Fruit fly (Drosophila melanogaster): Measurements from ENCODE around the gene CG42467.

The CG42467 gene

DNA sequence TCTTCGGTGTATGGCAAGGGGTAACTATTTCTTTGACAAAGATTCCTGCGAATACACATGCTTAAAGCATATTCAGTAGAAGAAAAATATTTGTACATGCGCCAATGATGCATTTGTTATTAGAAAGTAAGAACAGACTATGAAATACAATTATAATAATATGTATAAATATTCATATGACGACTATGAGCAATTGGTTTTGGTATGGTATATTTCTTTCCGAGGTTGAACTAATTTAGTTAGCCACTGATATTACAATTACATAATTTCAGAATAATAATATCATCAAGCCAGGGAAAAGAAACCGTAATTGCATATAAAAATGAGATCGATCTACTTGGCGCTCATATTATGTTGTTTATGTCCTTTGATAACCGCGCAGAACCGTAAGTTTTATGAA, 436 bp downstream of the CG42467 start, which contains the start of gene CG43145:
Gene CG43145 (plus strand): TSS at position 301 of the 400 bp plus-strand sequence.
- TF ChIP-seq Sin3A (optimal IDR thresholded peaks at IDR 0.05) = no peak
- no peak for TF ChIP-seq psq (optimal IDR thresholded peaks at IDR 0.05)
- TF ChIP-seq h (optimal IDR thresholded peaks at IDR 0.05) = no peak
- TF ChIP-seq Myc (optimal IDR thresholded peaks at IDR 0.05) = no peak
- TF ChIP-seq ttk (optimal IDR thresholded peaks at IDR 0.05) = no peak
- TF ChIP-seq insv (optimal IDR thresholded peaks at IDR 0.05) = no peak

DNA sequence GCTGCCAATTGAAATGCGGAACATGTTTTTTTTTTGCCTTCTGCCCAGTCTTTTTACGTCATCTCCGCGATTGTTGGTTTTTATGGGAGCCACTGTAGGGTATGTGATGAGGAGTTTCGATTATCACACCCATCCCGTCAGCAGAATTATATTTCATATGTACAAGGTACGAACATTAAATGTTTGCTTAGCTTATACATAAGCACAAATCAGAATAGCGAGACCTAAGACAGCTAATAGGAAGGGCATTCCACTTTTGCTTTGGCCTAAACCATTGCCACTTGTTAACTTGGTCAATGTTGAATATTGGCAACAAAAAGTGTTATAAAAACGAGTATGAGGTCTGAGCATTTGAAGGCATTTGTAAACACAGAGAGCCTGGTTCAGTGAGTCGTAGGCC, 2.2 kb downstream of the CG42467 start, which contains the start of gene CG2816:
Gene CG2816 (plus strand): TSS at position 400 of the 400 bp plus-strand sequence.
- TF ChIP-seq insv (optimal IDR thresholded peaks at IDR 0.05) (no peak), ttk (optimal IDR thresholded peaks at IDR 0.05) (no peak), psq (optimal IDR thresholded peaks at IDR 0.05) (no peak), h (optimal IDR thresholded peaks at IDR 0.05) (no peak), Sin3A (optimal IDR thresholded peaks at IDR 0.05) (no peak), Myc (optimal IDR thresholded peaks at IDR 0.05) (no peak)

DNA sequence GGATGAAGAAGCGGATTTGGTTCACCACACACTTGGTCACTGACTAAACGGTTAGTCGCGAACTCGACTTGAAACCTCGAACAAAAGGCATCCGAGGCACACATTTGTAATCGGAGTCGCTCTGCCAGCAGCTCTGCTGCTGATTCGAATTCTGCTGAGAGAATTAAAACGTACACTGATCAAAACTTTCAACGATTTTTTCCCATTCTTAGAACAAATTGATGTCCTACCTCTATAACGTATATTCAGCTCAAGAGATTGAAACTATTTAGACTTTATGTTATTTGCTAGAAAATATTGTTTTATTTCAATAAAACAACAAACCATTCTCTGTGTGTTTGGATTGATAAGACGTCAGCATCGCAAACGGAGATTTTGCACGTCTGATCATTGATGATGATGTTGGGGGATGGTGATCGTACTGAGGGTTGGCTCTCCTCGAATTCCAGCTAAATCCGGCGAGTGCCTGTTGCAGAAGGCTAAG, 4.4 kb downstream of the CG42467 start, which contains the start of gene CG31778:
Gene CG31778 (minus strand): TSS at position 51 of the 484 bp plus-strand sequence.
- no peak for TF ChIP-seq insv (optimal IDR thresholded peaks at IDR 0.05)
- no peak for TF ChIP-seq Myc (optimal IDR thresholded peaks at IDR 0.05)
- TF ChIP-seq psq (optimal IDR thresholded peaks at IDR 0.05) = no peak
- no peak for TF ChIP-seq ttk (optimal IDR thresholded peaks at IDR 0.05)
- TF ChIP-seq h (optimal IDR thresholded peaks at IDR 0.05) = no peak
- TF ChIP-seq Sin3A (optimal IDR thresholded peaks at IDR 0.05) = no peak

DNA sequence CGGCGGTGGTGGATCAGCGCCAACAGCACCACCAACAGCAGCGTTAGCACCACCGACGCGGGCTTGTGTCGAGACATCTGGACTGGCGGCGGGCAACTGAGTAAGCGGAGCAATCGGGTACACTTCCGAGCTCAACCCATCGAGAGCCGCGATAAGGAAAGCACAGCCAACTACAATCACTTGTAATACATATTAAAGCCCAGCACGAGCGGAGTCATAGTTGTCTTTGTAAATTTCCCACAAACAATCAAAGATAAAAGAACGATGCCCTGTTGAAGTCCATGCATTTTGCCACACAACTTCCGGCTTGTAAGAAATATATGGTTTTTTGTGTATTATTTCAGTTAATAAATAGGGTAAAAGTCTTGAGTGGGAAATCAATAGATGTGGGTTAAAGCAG, 5.9 kb downstream of the CG42467 start, which contains the start of gene CG31777:
Gene CG31777 (minus strand): TSS at position 101 of the 400 bp plus-strand sequence.
- TF ChIP-seq h (optimal IDR thresholded peaks at IDR 0.05) (no peak), Sin3A (optimal IDR thresholded peaks at IDR 0.05) (no peak), ttk (optimal IDR thresholded peaks at IDR 0.05) (no peak), insv (optimal IDR thresholded peaks at IDR 0.05) (no peak), Myc (optimal IDR thresholded peaks at IDR 0.05) (no peak), psq (optimal IDR thresholded peaks at IDR 0.05) (no peak)

DNA sequence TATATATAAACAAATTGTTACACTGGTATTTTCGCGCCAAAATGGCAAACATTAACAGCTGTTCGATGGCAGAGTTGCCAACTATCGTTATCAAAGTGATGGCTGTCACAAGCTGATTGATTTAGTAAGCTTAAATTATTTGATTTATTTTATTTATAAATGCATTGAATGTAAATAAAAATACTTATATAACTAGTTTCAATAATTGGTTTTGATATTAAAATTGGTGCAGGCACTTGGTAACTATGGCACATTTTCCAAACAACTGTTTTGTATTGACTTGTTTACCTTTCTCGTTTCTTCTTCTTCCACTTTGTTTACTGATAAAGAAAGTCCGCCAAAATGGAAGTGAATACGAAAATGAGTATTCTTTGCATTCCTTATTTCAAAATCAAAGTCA, 10.6 kb downstream of the CG42467 start, which contains the start of gene cutlet:
Gene cutlet (minus strand): TSS at position 84 of the 400 bp plus-strand sequence.
- TF ChIP-seq insv (optimal IDR thresholded peaks at IDR 0.05) (no peak), psq (optimal IDR thresholded peaks at IDR 0.05) (no peak), h (optimal IDR thresholded peaks at IDR 0.05) (no peak), Myc (optimal IDR thresholded peaks at IDR 0.05) (no peak), Sin3A (optimal IDR thresholded peaks at IDR 0.05) (no peak), ttk (optimal IDR thresholded peaks at IDR 0.05) (no peak)

DNA sequence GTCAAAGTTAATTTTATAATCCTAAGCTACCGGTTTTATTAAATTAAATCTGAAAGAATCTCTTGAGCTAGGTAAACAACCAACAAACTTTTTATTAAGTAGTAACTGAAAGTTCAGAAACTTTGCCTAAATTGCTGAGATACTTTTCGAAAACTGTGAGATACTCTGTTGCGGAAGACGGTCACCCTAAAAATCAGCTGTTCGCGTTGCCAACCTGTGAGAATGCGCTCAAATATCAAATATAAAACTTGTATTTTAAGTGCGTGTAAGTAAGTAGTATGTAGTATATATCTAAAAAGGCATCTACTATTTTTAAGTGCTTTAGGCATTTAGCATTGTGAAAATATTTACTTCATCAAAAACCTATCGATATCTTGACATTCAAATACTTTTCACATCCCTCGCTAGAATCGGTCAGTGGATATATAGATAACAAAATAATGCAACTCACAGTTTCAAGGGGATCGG, 11.9 kb downstream of the CG42467 start, which contains the start of the genes CG31955 and CG2818:
Gene CG31955 (minus strand): TSS at position 157 of the 468 bp plus-strand sequence.
Gene CG2818 (plus strand): TSS at position 412 of the 468 bp plus-strand sequence.
- no peak for TF ChIP-seq psq (optimal IDR thresholded peaks at IDR 0.05)
- TF ChIP-seq ttk (optimal IDR thresholded peaks at IDR 0.05) = no peak
- no peak for TF ChIP-seq Myc (optimal IDR thresholded peaks at IDR 0.05)
- TF ChIP-seq insv (optimal IDR thresholded peaks at IDR 0.05) = no peak
- no peak for TF ChIP-seq h (optimal IDR thresholded peaks at IDR 0.05)
- no peak for TF ChIP-seq Sin3A (optimal IDR thresholded peaks at IDR 0.05)

DNA sequence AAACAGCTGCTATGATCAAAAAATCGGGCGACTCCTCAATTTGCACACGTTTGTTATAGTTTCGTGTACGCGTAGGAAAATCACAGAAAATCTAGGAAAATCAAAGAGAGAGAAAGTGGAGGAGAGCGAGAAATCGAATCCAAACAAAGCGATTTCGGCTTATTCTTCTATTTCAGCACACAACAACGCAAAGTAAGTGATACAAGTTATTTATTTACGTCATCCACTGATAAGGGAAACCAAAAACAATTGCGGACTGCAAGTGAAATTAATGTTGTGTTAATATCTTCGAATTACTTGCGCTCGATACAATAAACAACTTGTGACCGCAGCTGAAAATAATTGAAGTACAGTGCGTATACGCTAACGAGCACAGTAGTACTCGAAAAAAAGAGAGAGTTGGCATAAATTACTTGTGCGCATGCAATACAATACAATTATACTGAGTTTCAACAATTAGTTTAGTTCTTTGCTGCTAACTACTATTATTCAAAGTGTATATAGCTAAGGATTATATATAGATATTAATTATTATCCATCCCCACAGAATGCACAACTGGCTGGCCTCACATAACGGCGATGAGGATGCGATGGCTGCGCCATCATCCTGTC, 12.6 kb downstream of the CG42467 start:
- TF ChIP-seq h (optimal IDR thresholded peaks at IDR 0.05) = no peak
- TF ChIP-seq insv (optimal IDR thresholded peaks at IDR 0.05) = no peak
- no peak for TF ChIP-seq Sin3A (optimal IDR thresholded peaks at IDR 0.05)
- TF ChIP-seq ttk (optimal IDR thresholded peaks at IDR 0.05) = no peak
- TF ChIP-seq Myc (optimal IDR thresholded peaks at IDR 0.05) = no peak
- TF ChIP-seq psq (optimal IDR thresholded peaks at IDR 0.05) = no peak

DNA sequence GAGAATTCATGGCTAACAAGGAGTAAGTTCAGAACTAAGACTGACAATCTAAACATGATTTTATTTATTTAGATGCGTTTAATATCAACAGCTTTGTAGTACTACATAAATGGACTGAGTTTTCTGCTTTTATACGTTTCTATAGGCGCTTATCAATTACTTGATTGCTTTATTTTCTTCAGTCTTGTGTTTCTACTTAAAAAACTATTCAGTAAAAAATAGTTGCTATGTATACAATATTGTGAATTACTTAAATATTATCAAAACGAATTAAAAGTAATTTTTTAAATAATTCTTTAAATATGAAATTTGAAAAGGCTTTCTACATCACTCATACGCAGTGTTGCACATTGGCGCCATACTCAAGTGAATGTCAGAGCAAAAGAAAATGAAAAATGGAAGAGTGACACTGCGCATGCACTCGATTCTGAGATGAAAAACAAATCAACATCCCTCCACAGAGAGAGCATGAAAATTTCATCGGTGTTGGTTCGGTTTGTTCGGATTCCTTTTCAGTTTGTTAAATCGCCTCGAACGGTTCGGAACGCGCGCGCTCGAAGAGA, 16.7 kb downstream of the CG42467 start, which contains the start of the genes lectin-24A and Shaw:
Gene lectin-24A (minus strand): TSS at position 101 of the 563 bp plus-strand sequence.
Gene Shaw (plus strand): TSS at position 513 of the 563 bp plus-strand sequence.
- TF ChIP-seq Sin3A (optimal IDR thresholded peaks at IDR 0.05) (no peak), h (optimal IDR thresholded peaks at IDR 0.05) (no peak), ttk (optimal IDR thresholded peaks at IDR 0.05) (no peak)

DNA sequence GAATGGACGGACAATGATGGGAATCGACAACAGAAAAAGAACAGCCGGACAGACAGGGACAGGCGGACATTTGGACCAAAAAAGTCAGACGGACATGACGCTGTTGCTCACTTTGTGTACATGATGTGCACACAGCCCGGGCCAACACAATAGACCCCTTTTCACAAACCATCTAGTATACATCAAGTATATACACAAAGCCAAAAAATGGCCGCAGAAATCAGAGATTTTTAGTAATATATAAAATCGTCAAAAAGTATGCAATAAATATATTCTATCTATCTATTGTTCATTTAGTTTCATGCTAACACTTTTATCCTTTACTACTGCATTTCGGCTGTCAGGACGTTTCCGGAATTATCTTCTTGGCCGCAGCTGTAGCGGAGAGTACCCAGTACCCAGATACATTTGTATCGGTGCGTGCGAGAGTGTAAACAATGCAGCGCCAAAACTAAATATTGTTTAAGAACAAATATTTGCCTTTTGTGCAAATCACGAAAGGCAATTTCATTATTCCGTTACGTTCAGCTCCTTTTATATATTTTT, 18.4 kb downstream of the CG42467 start:
- TF ChIP-seq ttk (optimal IDR thresholded peaks at IDR 0.05) (no peak), Sin3A (optimal IDR thresholded peaks at IDR 0.05) (no peak), psq (optimal IDR thresholded peaks at IDR 0.05) (no peak)

DNA sequence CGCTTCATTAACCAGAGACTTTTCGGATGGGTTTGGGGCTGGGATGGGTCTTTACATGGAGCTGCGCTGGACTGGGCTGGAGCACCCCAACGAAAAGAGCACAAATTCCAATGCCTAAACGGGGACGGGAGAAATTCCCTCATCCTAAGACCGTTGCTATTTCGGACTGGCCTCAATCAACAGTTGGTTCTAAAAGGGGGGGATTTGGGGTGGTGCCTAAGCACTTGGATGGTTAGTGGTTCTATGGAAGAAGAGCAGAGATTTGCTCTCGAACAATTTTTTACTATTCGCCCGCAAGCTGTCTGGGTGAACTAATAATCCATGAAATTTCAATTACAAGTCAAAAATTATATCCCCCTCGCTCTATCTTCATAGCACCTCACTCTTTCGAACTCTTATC, 28.5 kb downstream of the CG42467 start:
- TF ChIP-seq psq (optimal IDR thresholded peaks at IDR 0.05) = no peak
- no peak for TF ChIP-seq Sin3A (optimal IDR thresholded peaks at IDR 0.05)
- no peak for TF ChIP-seq h (optimal IDR thresholded peaks at IDR 0.05)
- no peak for TF ChIP-seq insv (optimal IDR thresholded peaks at IDR 0.05)
- TF ChIP-seq ttk (optimal IDR thresholded peaks at IDR 0.05) = no peak
- no peak for TF ChIP-seq Myc (optimal IDR thresholded peaks at IDR 0.05)

DNA sequence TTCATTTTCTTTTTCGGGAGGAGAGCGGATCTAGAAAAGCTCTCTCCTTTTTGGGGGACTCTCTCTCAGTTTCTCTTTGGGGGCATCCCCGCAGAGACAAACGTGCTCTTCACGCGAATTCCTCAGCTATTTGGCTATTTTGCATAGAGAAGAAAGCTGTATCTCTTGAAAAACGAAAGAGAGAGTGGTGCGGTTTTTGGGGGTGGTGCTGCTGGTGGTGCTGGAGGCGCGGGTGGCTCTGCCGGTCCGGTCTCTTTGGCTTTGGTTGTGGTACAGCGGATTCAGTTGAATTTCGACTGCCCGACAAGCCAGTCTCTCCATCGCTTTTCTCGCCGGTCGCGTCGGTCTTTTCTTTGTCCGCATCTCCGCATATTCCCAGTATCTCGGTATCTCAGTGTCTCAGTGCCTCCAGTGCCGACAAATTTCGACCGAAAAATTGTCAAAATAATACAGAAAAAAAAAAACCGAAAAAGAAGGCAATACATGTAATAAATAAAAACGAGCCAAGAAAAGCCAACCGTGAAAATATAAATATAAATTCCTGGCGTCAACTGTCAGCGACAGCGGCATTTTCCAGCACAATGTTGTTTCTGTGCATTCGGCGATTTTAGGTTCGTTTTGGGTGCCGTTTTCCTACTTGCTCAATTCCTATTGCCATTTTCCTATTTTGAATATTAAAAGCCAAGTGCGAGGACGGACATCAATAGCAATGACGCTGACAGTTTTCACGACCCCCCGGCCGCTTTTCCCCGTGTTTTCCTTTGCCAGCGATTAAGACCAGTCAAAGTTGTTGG, 29.3 kb downstream of the CG42467 start, which contains the start of gene CG10019:
Gene CG10019 (plus strand): TSS at position 285 of the 794 bp plus-strand sequence.
- TF ChIP-seq Myc (optimal IDR thresholded peaks at IDR 0.05) (no peak), Sin3A (optimal IDR thresholded peaks at IDR 0.05) (no peak), psq (optimal IDR thresholded peaks at IDR 0.05) (no peak), ttk (optimal IDR thresholded peaks at IDR 0.05) (no peak), insv (optimal IDR thresholded peaks at IDR 0.05) (no peak), h (optimal IDR thresholded peaks at IDR 0.05) (no peak)

All from Kc167 (cell line).